Fruit fly (Drosophila melanogaster) whole organism, embryonic: ENCODE measurements around the gene UQCR-C1.

Experiments used
- Bdp1 ChIP-seq: fragments of 200-800 bp; sonication (Bioruptor generic); optimal IDR thresholded peaks from 3 replicates; lab custom pipeline; 2016; ENCODE audit warnings: missing biosample characterization, missing genetic modification characterization
- CG10267 ChIP-seq: fragments of 200-800 bp; sonication (Bioruptor generic); optimal IDR thresholded peaks from 2 replicates; lab custom pipeline; 2018; ENCODE audit warnings: missing biosample characterization, mild to moderate bottlenecking, missing genetic modification characterization, moderate library complexity
- CG10959 ChIP-seq: fragments of 200-800 bp; sonication (Bioruptor generic); IDR thresholded peaks from 2 replicates; pipeline ENCODE4 v1.3.6; 2022; ENCODE audit warnings: missing biosample characterization, missing genetic modification characterization
- CG11456 ChIP-seq: fragments of 200-800 bp; sonication (Bioruptor generic); IDR thresholded peaks from 3 replicates; pipeline ENCODE4 v1.3.6; 2022; ENCODE audit warnings: missing biosample characterization, missing genetic modification characterization
- CG12299 ChIP-seq: fragments of 200-800 bp; sonication (Bioruptor generic); optimal IDR thresholded peaks from 2 replicates; lab custom pipeline; 2018; ENCODE audit warnings: missing biosample characterization, mild to moderate bottlenecking, missing genetic modification characterization
- CG13123 ChIP-seq: fragments of 200-800 bp; sonication (Bioruptor generic); optimal IDR thresholded peaks from 2 replicates; lab custom pipeline; 2016; ENCODE audit warnings: missing biosample characterization, missing genetic modification characterization
- CG14014 ChIP-seq: fragments of 200-800 bp; sonication (Bioruptor generic); IDR thresholded peaks from 2 replicates; pipeline ENCODE4 v1.3.6; 2022; ENCODE audit warnings: missing biosample characterization, missing genetic modification characterization
- CG1602 ChIP-seq: fragments of 200-800 bp; sonication (Bioruptor generic); optimal IDR thresholded peaks from 3 replicates; lab custom pipeline; 2016; ENCODE audit warnings: missing biosample characterization, missing genetic modification characterization
- CG17612 ChIP-seq: fragments of 200-800 bp; sonication (Bioruptor generic); IDR thresholded peaks from 2 replicates; pipeline ENCODE4 v1.3.6; 2022; ENCODE audit warnings: missing biosample characterization, missing genetic modification characterization
- CG2129 ChIP-seq: fragments of 200-800 bp; sonication (Bioruptor generic); IDR thresholded peaks from 2 replicates; pipeline ENCODE4 v1.3.6; 2022; ENCODE audit warnings: missing biosample characterization, missing genetic modification characterization; ENCODE audit not compliant: partially characterized antibody
- CG3163 ChIP-seq: fragments of 200-800 bp; sonication (Bioruptor generic); optimal IDR thresholded peaks from 3 replicates; lab custom pipeline; 2016; ENCODE audit warnings: missing biosample characterization, missing genetic modification characterization
- CG33213 ChIP-seq: fragments of 200-800 bp; sonication (Bioruptor generic); optimal IDR thresholded peaks from 3 replicates; lab custom pipeline; 2016; ENCODE audit warnings: missing biosample characterization, missing genetic modification characterization
- CG42726 ChIP-seq: fragments of 200-800 bp; sonication (Bioruptor generic); IDR thresholded peaks from 2 replicates; pipeline ENCODE4 v1.3.6; 2022; ENCODE audit warnings: missing biosample characterization, missing genetic modification characterization; ENCODE audit not compliant: partially characterized antibody
- CG4328 ChIP-seq: fragments of 200-800 bp; sonication (Bioruptor generic); optimal IDR thresholded peaks from 3 replicates; lab custom pipeline; 2017; ENCODE audit warnings: missing biosample characterization, missing genetic modification reagents, missing genetic modification characterization
- CG4424 ChIP-seq: fragments of 200-800 bp; sonication (Bioruptor generic); optimal IDR thresholded peaks from 3 replicates; lab custom pipeline; 2016; ENCODE audit warnings: missing biosample characterization, missing genetic modification characterization
- CG5180 ChIP-seq: fragments of 200-800 bp; sonication (Bioruptor generic); optimal IDR thresholded peaks from 3 replicates; lab custom pipeline; 2017; ENCODE audit warnings: missing biosample characterization, missing genetic modification characterization, mild to moderate bottlenecking, moderate library complexity, missing genetic modification reagents
- CG6654 ChIP-seq: fragments of 200-800 bp; sonication (Bioruptor generic); optimal IDR thresholded peaks from 2 replicates; lab custom pipeline; 2017; ENCODE audit warnings: missing biosample characterization, mild to moderate bottlenecking, missing genetic modification characterization
- CG8388 ChIP-seq: fragments of 200-800 bp; sonication (Bioruptor generic); optimal IDR thresholded peaks from 2 replicates; lab custom pipeline; 2019; ENCODE audit warnings: missing biosample characterization, mild to moderate bottlenecking, missing genetic modification characterization, moderate library complexity
- CG9727 ChIP-seq: fragments of 200-800 bp; sonication (Bioruptor generic); optimal IDR thresholded peaks from 3 replicates; lab custom pipeline; 2017; ENCODE audit warnings: missing biosample characterization, mild to moderate bottlenecking, missing genetic modification characterization
- CoRest ChIP-seq: fragments of 200-800 bp; sonication (Bioruptor generic); optimal IDR thresholded peaks from 3 replicates; lab custom pipeline; 2018; ENCODE audit warnings: missing biosample characterization, mild to moderate bottlenecking, missing genetic modification characterization, moderate library complexity
- Drgx ChIP-seq: fragments of 200-800 bp; sonication (Bioruptor generic); IDR thresholded peaks from 2 replicates; pipeline ENCODE4 v1.3.6; 2022; ENCODE audit warnings: missing biosample characterization, missing genetic modification characterization
- Gug ChIP-seq: fragments of 200-800 bp; sonication (Bioruptor generic); IDR thresholded peaks from 4 replicates; pipeline ENCODE4 v1.3.6; 2022; ENCODE audit warnings: missing biosample characterization, missing genetic modification characterization
- Hr39 ChIP-seq: fragments of >200 bp; optimal IDR thresholded peaks from 2 replicates; lab custom pipeline; 2017
- Mad ChIP-seq: fragments of 200-800 bp; sonication (Bioruptor generic); optimal IDR thresholded peaks from 2 replicates; lab custom pipeline; 2016; ENCODE audit warnings: missing biosample characterization, missing genetic modification characterization
- Max ChIP-seq: fragments of 200-800 bp; sonication (Bioruptor generic); optimal IDR thresholded peaks from 2 replicates; lab custom pipeline; 2016; ENCODE audit warnings: missing biosample characterization, mild to moderate bottlenecking, missing genetic modification characterization
- NFAT ChIP-seq: fragments of 200-800 bp; sonication (Bioruptor generic); IDR thresholded peaks from 2 replicates; pipeline ENCODE4 v1.3.6; 2022; ENCODE audit warnings: missing biosample characterization, missing genetic modification characterization
- Nf-YC ChIP-seq: fragments of 200-800 bp; optimal IDR thresholded peaks from 3 replicates; lab custom pipeline; 2019; ENCODE audit warnings: missing biosample characterization, mild to moderate bottlenecking, missing genetic modification characterization, moderate library complexity
- Rx ChIP-seq: fragments of 200-800 bp; sonication (Bioruptor generic); IDR thresholded peaks from 2 replicates; pipeline ENCODE4 v1.3.6; 2022; ENCODE audit warnings: missing biosample characterization, missing genetic modification characterization
- Scr ChIP-seq: fragments of 200-800 bp; sonication (Bioruptor generic); IDR thresholded peaks from 2 replicates; pipeline ENCODE4 v1.3.6; 2022; ENCODE audit warnings: missing biosample characterization, missing genetic modification characterization; ENCODE audit not compliant: partially characterized antibody
- al ChIP-seq: fragments of 200-800 bp; sonication (Bioruptor generic); IDR thresholded peaks from 2 replicates; pipeline ENCODE4 v1.3.6; 2022; ENCODE audit warnings: missing biosample characterization, missing genetic modification characterization
- ap ChIP-seq: fragments of 200-800 bp; sonication (Bioruptor generic); IDR thresholded peaks from 2 replicates; pipeline ENCODE4 v1.3.6; 2022; ENCODE audit warnings: missing biosample characterization, missing genetic modification characterization
- ase ChIP-seq: fragments of 200-800 bp; sonication (Bioruptor generic); IDR thresholded peaks from 3 replicates; pipeline ENCODE4 v1.3.6; 2022; ENCODE audit warnings: missing biosample characterization, missing genetic modification characterization
- bigmax ChIP-seq: fragments of 200-800 bp; sonication (Bioruptor generic); optimal IDR thresholded peaks from 2 replicates; lab custom pipeline; 2018; ENCODE audit warnings: missing biosample characterization, mild to moderate bottlenecking, missing genetic modification characterization
- cas ChIP-seq: fragments of 200-800 bp; sonication (Bioruptor generic); IDR thresholded peaks from 2 replicates; pipeline ENCODE4 v1.3.6; 2022; ENCODE audit warnings: missing biosample characterization, missing genetic modification characterization
- chif ChIP-seq, 2 experiments: fragments of 200-800 bp; sonication (Bioruptor generic); optimal IDR thresholded peaks; 3 replicates each; lab custom pipeline; 2016; ENCODE audit warnings: missing biosample characterization in 2 of 2, missing genetic modification characterization in 2 of 2
- dimm ChIP-seq: fragments of 200-800 bp; sonication (Bioruptor generic); IDR thresholded peaks from 2 replicates; pipeline ENCODE4 v1.3.6; 2022; ENCODE audit warnings: missing biosample characterization, missing genetic modification characterization
- eve ChIP-seq, 2 experiments: fragments of >200 bp; optimal IDR thresholded peaks; 2 replicates each; lab custom pipeline; 2017; ENCODE audit warnings: missing biosample characterization in 2 of 2, missing genetic modification characterization in 2 of 2
- gcm ChIP-seq: fragments of 200-800 bp; sonication (Bioruptor generic); optimal IDR thresholded peaks from 2 replicates; lab custom pipeline; 2019; ENCODE audit warnings: missing biosample characterization, mild to moderate bottlenecking, missing genetic modification characterization, moderate library complexity
- grn ChIP-seq: fragments of 200-800 bp; sonication (Bioruptor generic); optimal IDR thresholded peaks from 3 replicates; lab custom pipeline; 2017; ENCODE audit warnings: missing biosample characterization, missing genetic modification characterization
- jumu ChIP-seq: fragments of 200-800 bp; sonication (Bioruptor generic); optimal IDR thresholded peaks from 3 replicates; lab custom pipeline; 2016; ENCODE audit warnings: missing biosample characterization, missing genetic modification characterization
- klu ChIP-seq: fragments of 200-800 bp; sonication (Bioruptor generic); IDR thresholded peaks from 2 replicates; pipeline ENCODE4 v1.3.6; 2022; ENCODE audit warnings: missing biosample characterization, missing genetic modification characterization
- lilli ChIP-seq: fragments of 200-800 bp; sonication (Bioruptor generic); optimal IDR thresholded peaks from 3 replicates; lab custom pipeline; 2016; ENCODE audit warnings: missing biosample characterization, missing genetic modification characterization
- lola ChIP-seq, 3 experiments: fragments of >200 bp in 2 of 3; fragments of 200-800 bp in 1 of 3; sonication (Bioruptor generic) in 1 of 3; optimal IDR thresholded peaks; 2 replicates each; lab custom pipeline; 2017 to 2019; ENCODE audit warnings: missing biosample characterization in 3 of 3, missing genetic modification characterization in 3 of 3, mild to moderate bottlenecking in 1 of 3, moderate library complexity in 1 of 3
- nerfin-1 ChIP-seq: fragments of 200-800 bp; sonication (Bioruptor generic); optimal IDR thresholded peaks from 3 replicates; lab custom pipeline; 2019; ENCODE audit warnings: missing biosample characterization, mild to moderate bottlenecking, missing genetic modification characterization, moderate library complexity
- odd ChIP-seq: fragments of 200-800 bp; sonication (Bioruptor generic); optimal IDR thresholded peaks from 2 replicates; lab custom pipeline; 2017; ENCODE audit warnings: missing biosample characterization, mild to moderate bottlenecking, missing genetic modification characterization
- prd ChIP-seq, 3 experiments: fragments of >200 bp in 2 of 3; fragments of 200-800 bp in 1 of 3; sonication (Bioruptor generic) in 1 of 3; optimal IDR thresholded peaks in 2 of 3; IDR thresholded peaks in 1 of 3; 2 replicates in 2 of 3; 3 replicates in 1 of 3; pipeline versions ENCODE4 v1.3.6 to Lab custom; 2017 to 2022; ENCODE audit warnings: missing biosample characterization in 1 of 3, missing genetic modification characterization in 1 of 3
- slp2 ChIP-seq: fragments of 200-800 bp; sonication (Bioruptor generic); optimal IDR thresholded peaks from 2 replicates; lab custom pipeline; 2016; ENCODE audit warnings: missing biosample characterization, missing genetic modification characterization
- stwl ChIP-seq: fragments of 200-800 bp; sonication (Bioruptor generic); optimal IDR thresholded peaks from 3 replicates; lab custom pipeline; 2018; ENCODE audit warnings: missing biosample characterization, mild to moderate bottlenecking, missing genetic modification characterization, moderate library complexity
- tgo ChIP-seq: fragments of 200-800 bp; sonication (Bioruptor generic); IDR thresholded peaks from 3 replicates; pipeline ENCODE4 v1.3.6; 2022; ENCODE audit warnings: missing biosample characterization, missing genetic modification characterization
- ttk ChIP-seq: fragments of 200-800 bp; sonication (Bioruptor generic); IDR thresholded peaks from 2 replicates; pipeline ENCODE4 v2.1.2; 2022; ENCODE audit warnings: missing biosample characterization, missing genetic modification characterization
- zf30C ChIP-seq: fragments of 200-800 bp; sonication (Bioruptor generic); optimal IDR thresholded peaks from 3 replicates; lab custom pipeline; 2018; ENCODE audit warnings: missing biosample characterization, mild to moderate bottlenecking, missing genetic modification characterization

UQCR-C1 gene

DNA sequence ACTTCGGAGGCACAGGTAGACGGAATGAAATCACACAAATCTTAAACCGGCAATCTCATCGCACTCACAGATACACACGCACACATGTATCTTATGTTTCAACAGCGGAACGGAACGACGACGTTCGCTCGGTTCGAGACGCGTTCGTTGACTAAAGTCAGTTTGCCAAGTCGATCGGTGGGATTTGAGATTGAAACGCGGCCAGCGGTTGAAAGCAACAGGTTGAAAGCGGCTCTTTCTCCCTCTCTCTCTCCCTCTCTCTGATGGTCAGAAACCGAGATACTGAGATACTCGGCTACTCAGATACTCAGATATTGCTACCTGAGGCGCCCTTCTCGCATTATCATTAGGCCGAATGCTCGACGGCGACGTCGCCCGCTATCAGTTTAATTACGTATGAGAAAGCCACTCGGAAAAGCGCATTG lies 36.3 kb upstream of the UQCR-C1 start (continued):
- TF ChIP-seq prd (optimal IDR thresholded peaks at IDR 0.05; lab: Kevin White, UChicago) (no peak), prd (GFP tag; IDR thresholded peaks at IDR 0.05; lab: Robert Waterston, UW) (no peak), nerfin-1 (no peak), Bdp1 (GFP tag; lab: Kevin White, UChicago) (no peak), CG10267 (tag; lab: Kevin White, UChicago) (peak; percentile 31), CoRest (tag; lab: Kevin White, UChicago) (no peak), chif (GFP tag; optimal IDR thresholded peaks at IDR 0.05; lab: Kevin White, UChicago) (no peak), ap (no peak), NFAT (peak; percentile 56; the same call in 1 of the 2 replicates), tgo (no peak), Scr (GFP tag; lab: Robert Waterston, UW) (no peak), Rx (GFP tag; lab: Robert Waterston, UW) (no peak), CG4328 (GFP tag; lab: Kevin White, UChicago) (peak; percentile 39), eve (GFP tag; optimal IDR thresholded peaks at IDR 0.05; lab: Kevin White, UChicago) (no peak), grn (GFP tag; lab: Kevin White, UChicago) (peak; percentile 99), Nf-YC (tag; lab: Kevin White, UChicago) (no peak), Hr39 (lab: Kevin White, UChicago) (no peak), CG11456 (GFP tag; lab: Robert Waterston, UW) (0 out of 3 replicates have a peak, but pooled peaks have one; percentile 41), zf30C (no peak), slp2 (GFP tag; lab: Kevin White, UChicago) (no peak), jumu (GFP tag; lab: Kevin White, UChicago) (no peak), lola (GFP tag; optimal IDR thresholded peaks at IDR 0.05; lab: Kevin White, UChicago) (no peak), CG8388 (GFP tag; lab: Kevin White, UChicago) (no peak), CG6654 (GFP tag; lab: Kevin White, UChicago) (no peak), CG9727 (GFP tag; lab: Kevin White, UChicago) (peak; percentile 37), CG5180 (GFP tag; lab: Kevin White, UChicago) (peak; percentile 86), Gug (GFP tag; lab: Robert Waterston, UW) (no peak), CG13123 (GFP tag; lab: Kevin White, UChicago) (no peak), CG2129 (GFP tag; lab: Robert Waterston, UW) (no peak), ase (GFP tag; lab: Robert Waterston, UW) (no peak), Max (no peak), ttk (GFP tag; lab: Robert Waterston, UW) (no peak), lilli (GFP tag; lab: Kevin White, UChicago) (peak; percentile 19), dimm (GFP tag; lab: Robert Waterston, UW) (no peak), stwl (tag; lab: Kevin White, UChicago) (peak; percentile 16), CG1602 (GFP tag; lab: Kevin White, UChicago) (no peak), Mad (GFP tag; lab: Kevin White, UChicago) (no peak), CG33213 (peak; percentile 12), gcm (GFP tag; lab: Kevin White, UChicago) (no peak), CG12299 (no peak), CG4424 (no peak), klu (GFP tag; lab: Robert Waterston, UW) (no peak), CG14014 (GFP tag; lab: Robert Waterston, UW) (peak; percentile 33; the same call in 1 of the 2 replicates), CG3163 (GFP tag; lab: Kevin White, UChicago) (peak; percentile 33), CG10959 (GFP tag; lab: Robert Waterston, UW) (0 out of 2 replicates have a peak, but pooled peaks have one; percentile 8), CG17612 (GFP tag; lab: Robert Waterston, UW) (no peak), bigmax (GFP tag; lab: Kevin White, UChicago) (peak; percentile 5), cas (GFP tag; lab: Robert Waterston, UW) (peak; percentile 71; the same call in 1 of the 2 replicates), al (GFP tag; lab: Robert Waterston, UW) (no peak), CG42726 (GFP tag; lab: Robert Waterston, UW) (no peak), odd (GFP tag; lab: Kevin White, UChicago) (peak; percentile 82), Drgx (GFP tag; lab: Robert Waterston, UW) (peak; percentile 57)
